Fruit fly (Drosophila melanogaster): ENCODE measurements around the gene chinmo.

Gene chinmo

dm6 chr2L:1653800-1654199 is 2.7 kb downstream of the chinmo start:
- TF ChIP-seq Ets97D (GFP tag; optimal IDR thresholded peaks at IDR 0.05) = no peak
- TF ChIP-seq Hr78 (GFP tag; optimal IDR thresholded peaks at IDR 0.05) = no peak
- TF ChIP-seq Blimp-1 (GFP tag; optimal IDR thresholded peaks at IDR 0.05) = peak; percentile 43
- no peak for TF ChIP-seq amos (GFP tag; IDR thresholded peaks at IDR 0.05; ENCODE audit: partially characterized antibody)
- no peak for TF ChIP-seq hth (optimal IDR thresholded peaks at IDR 0.05)
- TF ChIP-seq hkb (optimal IDR thresholded peaks at IDR 0.05) = peak; percentile 24
- TF ChIP-seq hkb (GFP tag; IDR thresholded peaks at IDR 0.05) = no peak
- TF ChIP-seq Med (GFP tag) = peak; percentile 57
- TF ChIP-seq CG18619 (GFP tag; optimal IDR thresholded peaks at IDR 0.05) = no peak
- TF ChIP-seq Sry-δ (GFP tag; optimal IDR thresholded peaks at IDR 0.05) = no peak
- TF ChIP-seq sisA (GFP tag; IDR thresholded peaks at IDR 0.05) = no peak
- TF ChIP-seq eve (GFP tag; optimal IDR thresholded peaks at IDR 0.05) = peak in 1 of 2 experiments; percentile 70
- TF ChIP-seq Dll (GFP tag; IDR thresholded peaks at IDR 0.05; ENCODE audit: partially characterized antibody) = 0 out of 4 replicates have a peak, but pooled peaks have one; percentile 13
- TF ChIP-seq CG1602 (GFP tag; optimal IDR thresholded peaks at IDR 0.05) = no peak
- TF ChIP-seq CG15601 (tag; optimal IDR thresholded peaks at IDR 0.05) = no peak
- TF ChIP-seq CG9797 (GFP tag; optimal IDR thresholded peaks at IDR 0.05) = no peak
- TF ChIP-seq sna (GFP tag; IDR thresholded peaks at IDR 0.05; ENCODE audit: partially characterized antibody) = no peak
- TF ChIP-seq Dp (GFP tag; optimal IDR thresholded peaks at IDR 0.05) = no peak
- no peak for TF ChIP-seq bsh (GFP tag; optimal IDR thresholded peaks at IDR 0.05)
- no peak for TF ChIP-seq dysf (GFP tag; IDR thresholded peaks at IDR 0.05)

- TF ChIP-seq Atf6 (GFP tag; IDR thresholded peaks at IDR 0.05) = 0 out of 2 replicates have a peak, but pooled peaks have one; percentile 9
- peak; percentile 8 for TF ChIP-seq scrt (GFP tag; optimal IDR thresholded peaks at IDR 0.05)
- 0 out of 2 replicates have a peak, but pooled peaks have one; percentile 31 for TF ChIP-seq CG32772 (GFP tag; IDR thresholded peaks at IDR 0.05)
- TF ChIP-seq CG17328 (GFP tag; IDR thresholded peaks at IDR 0.05) = peak; percentile 5; the same call in 1 of the 2 replicates
- TF ChIP-seq CG32532 (GFP tag; IDR thresholded peaks at IDR 0.05) = peak; percentile 52
- no peak for TF ChIP-seq CG31441 (GFP tag; IDR thresholded peaks at IDR 0.05)
- TF ChIP-seq Mad (GFP tag; optimal IDR thresholded peaks at IDR 0.05) = no peak
- peak; percentile 1 for TF ChIP-seq p53 (GFP tag; optimal IDR thresholded peaks at IDR 0.05)
- peak; percentile 73 for TF ChIP-seq ci (GFP tag; IDR thresholded peaks at IDR 0.05)
- no peak for TF ChIP-seq gcm2 (GFP tag; optimal IDR thresholded peaks at IDR 0.05)
- no peak for TF ChIP-seq Blimp-1 (GFP tag; optimal IDR thresholded peaks at IDR 0.05)
- peak; percentile 19; the same call in 1 of the 2 replicates for TF ChIP-seq ranshi (GFP tag; IDR thresholded peaks at IDR 0.05)
- TF ChIP-seq CG15514 (GFP tag; optimal IDR thresholded peaks at IDR 0.05) = peak; percentile 5
- no peak for TF ChIP-seq CG15269 (tag; optimal IDR thresholded peaks at IDR 0.05)
- no peak for TF ChIP-seq crp (GFP tag; optimal IDR thresholded peaks at IDR 0.05)
- no peak for TF ChIP-seq pfk (GFP tag; optimal IDR thresholded peaks at IDR 0.05)
- peak in 1 of 2 experiments; percentile 58 for TF ChIP-seq Eip74EF (GFP tag; optimal IDR thresholded peaks at IDR 0.05)
- peak; percentile 8 for TF ChIP-seq CG18619 (GFP tag; optimal IDR thresholded peaks at IDR 0.05)
- no peak for TF ChIP-seq zen (tag; optimal IDR thresholded peaks at IDR 0.05)
- no peak for TF ChIP-seq CG8281 (tag; optimal IDR thresholded peaks at IDR 0.05)
- no peak for TF ChIP-seq Opbp (GFP tag; IDR thresholded peaks at IDR 0.05; ENCODE audit: partially characterized antibody)
- no peak for TF ChIP-seq CG30431 (GFP tag; optimal IDR thresholded peaks at IDR 0.05)
- TF ChIP-seq Ada2b (GFP tag; IDR thresholded peaks at IDR 0.05) = peak; percentile 23; the same call in 1 of the 2 replicates
- peak; percentile 35 for TF ChIP-seq Nf-YC (tag; optimal IDR thresholded peaks at IDR 0.05)
- peak; percentile 38 for TF ChIP-seq sd (tag; optimal IDR thresholded peaks at IDR 0.05)
- peak; percentile 90 for TF ChIP-seq vvl (GFP tag; IDR thresholded peaks at IDR 0.05)
- TF ChIP-seq D19B (GFP tag; optimal IDR thresholded peaks at IDR 0.05) = no peak
- TF ChIP-seq psq (GFP tag; optimal IDR thresholded peaks at IDR 0.05) = no peak
- TF ChIP-seq cg (GFP tag; optimal IDR thresholded peaks at IDR 0.05) = peak; percentile 72
- TF ChIP-seq fu2 (GFP tag; optimal IDR thresholded peaks at IDR 0.05) = no peak
- TF ChIP-seq CG4328 (GFP tag; optimal IDR thresholded peaks at IDR 0.05) = no peak
- no peak for TF ChIP-seq ATbp (GFP tag; optimal IDR thresholded peaks at IDR 0.05)
Observed at dm6 chr2L:1654217-1654616, 3.2 kb downstream of the chinmo start.
